Fruit fly (Drosophila melanogaster): Measurements from ENCODE around the gene CG6763.

- TF ChIP-seq zfh2 (GFP tag; optimal IDR thresholded peaks at IDR 0.05) (no peak), gsb-n (tag; optimal IDR thresholded peaks at IDR 0.05) (peak; percentile 36), CG14441 (GFP tag; IDR thresholded peaks at IDR 0.05) (peak; percentile 28; the same call in 1 of the 2 replicates), CkIIα-i1 (GFP tag; IDR thresholded peaks at IDR 0.05) (no peak), stwl (tag; optimal IDR thresholded peaks at IDR 0.05) (peak; percentile 73), CG16779 (GFP tag; IDR thresholded peaks at IDR 0.05) (no peak)
Observed at dm6 chr3R:23331280-23331679, 47.5 kb downstream of the CG6763 start.

Data from whole organism, embryonic.